Fruit fly (Drosophila melanogaster) whole organism, embryonic: ENCODE results near the gene Pgd.

ENCODE experiments used
- Bgb ChIP-seq: fragments of 200-800 bp; sonication (Bioruptor generic); IDR thresholded peaks from 2 replicates; pipeline ENCODE4 v1.3.6; 2022; ENCODE audit warnings: missing biosample characterization, missing genetic modification characterization; ENCODE audit not compliant: partially characterized antibody
- Bteb2 ChIP-seq: fragments of 200-800 bp; sonication (Bioruptor generic); optimal IDR thresholded peaks from 2 replicates; lab custom pipeline; 2016; ENCODE audit warnings: missing biosample characterization, missing genetic modification characterization
- CG10321 ChIP-seq: fragments of 200-800 bp; sonication (Bioruptor generic); IDR thresholded peaks from 2 replicates; pipeline ENCODE4 v1.3.6; 2022; ENCODE audit warnings: missing biosample characterization, missing genetic modification characterization
- CG10366 ChIP-seq: fragments of 200-800 bp; sonication (Bioruptor generic); IDR thresholded peaks from 2 replicates; pipeline ENCODE4 v1.3.6; 2022; ENCODE audit warnings: missing biosample characterization, missing genetic modification characterization
- CG10565 ChIP-seq: fragments of 200-800 bp; sonication (Bioruptor generic); optimal IDR thresholded peaks from 3 replicates; lab custom pipeline; 2016; ENCODE audit warnings: missing biosample characterization, mild to moderate bottlenecking, missing genetic modification characterization
- CG10654 ChIP-seq: fragments of 200-800 bp; sonication (Bioruptor generic); optimal IDR thresholded peaks from 2 replicates; lab custom pipeline; 2016; ENCODE audit warnings: missing biosample characterization, missing genetic modification characterization
- CG12219 ChIP-seq: fragments of 200-800 bp; sonication (Bioruptor generic); optimal IDR thresholded peaks from 3 replicates; lab custom pipeline; 2018; ENCODE audit warnings: missing biosample characterization, mild to moderate bottlenecking, missing genetic modification characterization
- CG17568 ChIP-seq: fragments of 200-800 bp; sonication (Bioruptor generic); optimal IDR thresholded peaks from 2 replicates; lab custom pipeline; 2018; ENCODE audit warnings: missing biosample characterization, mild to moderate bottlenecking, missing genetic modification characterization, moderate library complexity
- CG32532 ChIP-seq: fragments of 200-800 bp; sonication (Bioruptor generic); IDR thresholded peaks from 2 replicates; pipeline ENCODE4 v1.3.6; 2022; ENCODE audit warnings: missing biosample characterization, missing genetic modification characterization
- CG34224 ChIP-seq: fragments of 200-800 bp; sonication (Bioruptor generic); IDR thresholded peaks from 3 replicates; pipeline ENCODE4 v1.3.6; 2022; ENCODE audit warnings: missing biosample characterization, missing genetic modification characterization; ENCODE audit not compliant: partially characterized antibody
- CG4730 ChIP-seq: fragments of 200-800 bp; sonication (Bioruptor generic); IDR thresholded peaks from 2 replicates; pipeline ENCODE4 v1.3.6; 2022; ENCODE audit warnings: missing biosample characterization, missing genetic modification characterization
- CG7372 ChIP-seq: fragments of 200-800 bp; sonication (Bioruptor generic); IDR thresholded peaks from 2 replicates; pipeline ENCODE4 v1.3.6; 2022; ENCODE audit warnings: missing biosample characterization, missing genetic modification characterization
- CG8290 ChIP-seq, 3 experiments: fragments of 200-800 bp; sonication (Bioruptor generic); optimal IDR thresholded peaks; 2 replicates each; lab custom pipeline; 2016 to 2019; ENCODE audit warnings: missing biosample characterization in 3 of 3, missing genetic modification characterization in 3 of 3, mild to moderate bottlenecking in 2 of 3, moderate library complexity in 1 of 3
- CG8359 ChIP-seq: fragments of 200-800 bp; sonication (Bioruptor generic); optimal IDR thresholded peaks from 2 replicates; lab custom pipeline; 2017; ENCODE audit warnings: missing biosample characterization, mild to moderate bottlenecking, missing genetic modification characterization, borderline replicate concordance
- CG8478 ChIP-seq: fragments of >200 bp; optimal IDR thresholded peaks from 2 replicates; lab custom pipeline; 2018
- CG9609 ChIP-seq: fragments of 200-800 bp; sonication (Bioruptor generic); optimal IDR thresholded peaks from 3 replicates; lab custom pipeline; 2016; ENCODE audit warnings: missing biosample characterization, missing genetic modification characterization
- CG9817 ChIP-seq: fragments of 200-800 bp; sonication (Bioruptor generic); optimal IDR thresholded peaks from 2 replicates; lab custom pipeline; 2018; ENCODE audit warnings: missing biosample characterization, mild to moderate bottlenecking, missing genetic modification characterization, moderate library complexity
- CG9876 ChIP-seq: fragments of 200-800 bp; sonication (Bioruptor generic); optimal IDR thresholded peaks from 2 replicates; lab custom pipeline; 2016; ENCODE audit warnings: missing biosample characterization, missing genetic modification characterization
- CoRest ChIP-seq: fragments of 200-800 bp; sonication (Bioruptor generic); optimal IDR thresholded peaks from 3 replicates; lab custom pipeline; 2018; ENCODE audit warnings: missing biosample characterization, mild to moderate bottlenecking, missing genetic modification characterization, moderate library complexity
- D19A ChIP-seq: fragments of 200-800 bp; optimal IDR thresholded peaks from 3 replicates; lab custom pipeline; 2019; ENCODE audit warnings: missing biosample characterization, mild to moderate bottlenecking, missing genetic modification characterization, moderate library complexity
- Deaf1 ChIP-seq: fragments of 200-800 bp; optimal IDR thresholded peaks from 3 replicates; lab custom pipeline; 2019; ENCODE audit warnings: missing biosample characterization, mild to moderate bottlenecking, missing genetic modification characterization, moderate library complexity
- Dek ChIP-seq: fragments of 200-800 bp; sonication (Bioruptor generic); optimal IDR thresholded peaks from 3 replicates; lab custom pipeline; 2019; ENCODE audit warnings: missing biosample characterization, mild to moderate bottlenecking, missing genetic modification characterization, moderate library complexity
- H2.0 ChIP-seq: fragments of 200-800 bp; sonication (Bioruptor generic); IDR thresholded peaks from 2 replicates; pipeline ENCODE4 v1.3.6; 2022; ENCODE audit warnings: missing biosample characterization, missing genetic modification characterization
- HLH54F ChIP-seq: fragments of 200-800 bp; sonication (Bioruptor generic); optimal IDR thresholded peaks from 3 replicates; lab custom pipeline; 2016; ENCODE audit warnings: missing biosample characterization, missing genetic modification characterization
- HmgZ ChIP-seq: fragments of 200-800 bp; sonication (Bioruptor generic); optimal IDR thresholded peaks from 2 replicates; lab custom pipeline; 2018; ENCODE audit warnings: missing biosample characterization, mild to moderate bottlenecking, missing genetic modification characterization
- Jarid2 ChIP-seq: fragments of 200-800 bp; sonication (Bioruptor generic); optimal IDR thresholded peaks from 3 replicates; lab custom pipeline; 2017; ENCODE audit warnings: mild to moderate bottlenecking, missing biosample characterization, missing genetic modification reagents, missing genetic modification characterization
- Myb ChIP-seq: fragments of 200-800 bp; sonication (Bioruptor generic); optimal IDR thresholded peaks from 2 replicates; lab custom pipeline; 2016; ENCODE audit warnings: missing biosample characterization, missing genetic modification characterization
- Nf-YA ChIP-seq: fragments of 200-800 bp; sonication (Bioruptor generic); IDR thresholded peaks from 2 replicates; pipeline ENCODE4 v1.3.6; 2022; ENCODE audit warnings: missing biosample characterization, missing genetic modification characterization
- Nf-YC ChIP-seq: fragments of 200-800 bp; optimal IDR thresholded peaks from 3 replicates; lab custom pipeline; 2019; ENCODE audit warnings: missing biosample characterization, mild to moderate bottlenecking, missing genetic modification characterization, moderate library complexity
- Vsx1 ChIP-seq: fragments of 200-800 bp; sonication (Bioruptor generic); optimal IDR thresholded peaks from 2 replicates; lab custom pipeline; 2017; ENCODE audit warnings: missing biosample characterization, mild to moderate bottlenecking, missing genetic modification characterization, missing genetic modification reagents
- ash1 ChIP-seq: fragments of 200-800 bp; sonication (Bioruptor generic); optimal IDR thresholded peaks from 2 replicates; lab custom pipeline; 2018; ENCODE audit warnings: missing biosample characterization, mild to moderate bottlenecking, missing genetic modification characterization
- bowl ChIP-seq: fragments of 200-800 bp; sonication (Bioruptor generic); IDR thresholded peaks from 2 replicates; pipeline ENCODE4 v1.3.6; 2022; ENCODE audit warnings: missing biosample characterization, missing genetic modification characterization
- chinmo ChIP-seq: fragments of 200-800 bp; sonication (Bioruptor generic); IDR thresholded peaks from 4 replicates; pipeline ENCODE4 v1.3.6; 2022; ENCODE audit warnings: missing biosample characterization, missing genetic modification characterization; ENCODE audit not compliant: partially characterized antibody
- croc ChIP-seq: fragments of 200-800 bp; sonication (Bioruptor generic); conservative IDR thresholded peaks from 3 replicates; pipeline ENCODE4 v1.3.6; 2022; ENCODE audit warnings: missing biosample characterization, missing genetic modification characterization
- crol ChIP-seq: fragments of 200-800 bp; sonication (Bioruptor generic); IDR thresholded peaks from 2 replicates; pipeline ENCODE4 v1.3.6; 2022; ENCODE audit warnings: missing biosample characterization, missing genetic modification characterization
- dimm ChIP-seq: fragments of 200-800 bp; sonication (Bioruptor generic); IDR thresholded peaks from 2 replicates; pipeline ENCODE4 v1.3.6; 2022; ENCODE audit warnings: missing biosample characterization, missing genetic modification characterization
- jigr1 ChIP-seq: fragments of 200-800 bp; sonication (Bioruptor generic); IDR thresholded peaks from 3 replicates; pipeline ENCODE4 v1.3.6; 2022; ENCODE audit warnings: missing biosample characterization, missing genetic modification characterization
- pan ChIP-seq, 4 experiments: fragments of >200 bp in 3 of 4; fragments of 200-800 bp in 1 of 4; sonication (Bioruptor generic) in 1 of 4; optimal IDR thresholded peaks in 3 of 4; IDR thresholded peaks in 1 of 4; 2 replicates each; pipeline versions ENCODE4 v1.3.6 to Lab custom; 2017 to 2022; ENCODE audit warnings: missing biosample characterization in 2 of 4, missing genetic modification characterization in 2 of 4, mixed read lengths in 1 of 4
- sd ChIP-seq: fragments of 200-800 bp; sonication (Bioruptor generic); optimal IDR thresholded peaks from 3 replicates; lab custom pipeline; 2018; ENCODE audit warnings: missing biosample characterization, mild to moderate bottlenecking, missing genetic modification characterization, moderate library complexity
- seq ChIP-seq: fragments of 200-800 bp; sonication (Bioruptor generic); IDR thresholded peaks from 2 replicates; pipeline ENCODE4 v1.3.6; 2022; ENCODE audit warnings: missing biosample characterization, missing genetic modification characterization
- sob ChIP-seq: fragments of 200-800 bp; sonication (Bioruptor generic); IDR thresholded peaks from 2 replicates; pipeline ENCODE4 v1.3.6; 2022; ENCODE audit warnings: missing biosample characterization, missing genetic modification characterization
- sqz ChIP-seq: fragments of 200-800 bp; sonication (Bioruptor generic); optimal IDR thresholded peaks from 3 replicates; lab custom pipeline; 2018; ENCODE audit warnings: missing biosample characterization, mild to moderate bottlenecking, missing genetic modification characterization
- vvl ChIP-seq: fragments of 200-800 bp; sonication (Bioruptor generic); IDR thresholded peaks from 2 replicates; pipeline ENCODE4 v1.3.6; 2022; ENCODE audit warnings: missing biosample characterization, missing genetic modification characterization

The Pgd gene

DNA sequence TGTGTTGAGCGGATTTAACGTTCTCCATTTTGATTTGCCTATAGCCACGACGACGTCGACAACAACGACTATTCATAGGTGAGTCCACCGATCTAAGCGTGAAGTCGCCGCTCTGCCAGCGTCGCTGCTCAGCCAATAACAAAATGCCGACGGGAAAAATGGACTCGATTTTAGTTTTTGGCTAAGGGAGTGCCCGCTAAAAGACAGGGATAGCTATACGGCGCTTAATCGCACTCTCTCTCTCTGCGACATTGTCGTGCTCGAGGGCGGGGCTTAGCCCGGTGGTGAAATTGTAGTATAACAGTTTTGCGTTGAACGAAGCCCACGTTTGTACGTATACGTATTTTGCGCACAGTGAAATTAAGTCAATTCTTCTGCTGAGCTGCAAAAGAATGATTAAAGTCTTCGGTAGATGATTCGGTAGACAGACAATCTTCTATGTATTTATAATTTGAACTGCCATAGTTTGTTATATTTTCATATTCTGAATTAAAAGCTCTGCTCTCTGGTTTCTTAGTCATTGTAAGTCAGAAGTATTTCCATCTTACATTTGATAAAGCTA is 19.3 kb upstream of the Pgd start (continued):
- TF ChIP-seq CG12219, result no peak
- no peak for TF ChIP-seq D19A (tag; lab: Kevin White, UChicago)
- no peak for TF ChIP-seq CG10654 (GFP tag; lab: Kevin White, UChicago)
- TF ChIP-seq CG10565 (GFP tag; lab: Kevin White, UChicago), result no peak
- TF ChIP-seq CG9609 (GFP tag; lab: Kevin White, UChicago), result no peak
- TF ChIP-seq pan (optimal IDR thresholded peaks at IDR 0.05; lab: Kevin White, UChicago), result no peak
- peak in 1 of 2 experiments; percentile 12 for TF ChIP-seq pan (GFP tag; optimal IDR thresholded peaks at IDR 0.05 in 1 of 2, IDR thresholded peaks at IDR 0.05 in 1 of 2)
- TF ChIP-seq Vsx1 (GFP tag; lab: Kevin White, UChicago), result no peak
- TF ChIP-seq HmgZ, result peak; percentile 60
- TF ChIP-seq CG34224 (GFP tag; lab: Robert Waterston, UW), result 0 out of 3 replicates have a peak, but pooled peaks have one; percentile 19
- TF ChIP-seq CG10321, result peak; percentile 96
- peak; percentile 90 for TF ChIP-seq Nf-YA (GFP tag; lab: Robert Waterston, UW)
- no peak for TF ChIP-seq CG10366 (GFP tag; lab: Robert Waterston, UW)
- TF ChIP-seq CG8290 (GFP tag; optimal IDR thresholded peaks at IDR 0.05; lab: Kevin White, UChicago), result no peak
- peak in 1 of 2 experiments; percentile 9 for TF ChIP-seq CG8290 (tag; optimal IDR thresholded peaks at IDR 0.05; lab: Kevin White, UChicago)
- peak; percentile 34 for TF ChIP-seq CG8478 (lab: Kevin White, UChicago)
- peak; percentile 87 for TF ChIP-seq seq (GFP tag; lab: Robert Waterston, UW)
- no peak for TF ChIP-seq bowl
- peak; percentile 41 for TF ChIP-seq CoRest
- no peak for TF ChIP-seq CG17568 (GFP tag; lab: Kevin White, UChicago)
- TF ChIP-seq vvl (GFP tag; lab: Robert Waterston, UW), result 0 out of 2 replicates have a peak, but pooled peaks have one; percentile 36
- no peak for TF ChIP-seq CG32532
- no peak for TF ChIP-seq CG8359 (GFP tag; lab: Kevin White, UChicago)
- no peak for TF ChIP-seq Myb (GFP tag; lab: Kevin White, UChicago)
- no peak for TF ChIP-seq sob (GFP tag; lab: Robert Waterston, UW)
- peak; percentile 15 for TF ChIP-seq sd (tag; lab: Kevin White, UChicago)
- no peak for TF ChIP-seq HLH54F
- TF ChIP-seq CG9876 (GFP tag; lab: Kevin White, UChicago), result no peak
- no peak for TF ChIP-seq H2.0 (GFP tag; lab: Robert Waterston, UW)
- TF ChIP-seq CG9817, result no peak
- TF ChIP-seq Bteb2, result no peak
- no peak for TF ChIP-seq dimm
- peak; percentile 16; the same call in 1 of the 2 replicates for TF ChIP-seq crol (GFP tag; lab: Robert Waterston, UW)
- peak; percentile 7; the same call in 1 of the 2 replicates for TF ChIP-seq Bgb (GFP tag; lab: Robert Waterston, UW)
- no peak for TF ChIP-seq CG4730 (GFP tag; lab: Robert Waterston, UW)
- peak; percentile 46 for TF ChIP-seq sqz (GFP tag; lab: Kevin White, UChicago)
- no peak for TF ChIP-seq Dek (tag; lab: Kevin White, UChicago)
- peak; percentile 50 for TF ChIP-seq Jarid2 (GFP tag; lab: Kevin White, UChicago)
- TF ChIP-seq CG7372 (GFP tag; lab: Robert Waterston, UW), result no peak
- TF ChIP-seq ash1 (GFP tag; lab: Kevin White, UChicago), result peak; percentile 95
- TF ChIP-seq jigr1 (GFP tag; lab: Robert Waterston, UW), result no peak
- TF ChIP-seq chinmo (GFP tag; lab: Robert Waterston, UW), result 0 out of 4 replicates have a peak, but pooled peaks have one; percentile 50
- peak; percentile 99 for TF ChIP-seq Nf-YC
- TF ChIP-seq croc (GFP tag; lab: Robert Waterston, UW), result no peak
- TF ChIP-seq Deaf1, result peak; percentile 73
